Worm (Caenorhabditis elegans) whole organism, L4 larva: ENCODE measurements around the gene W04H10.6.

ENCODE experiments used
- F37D6.2 ChIP-seq: sonication (generic microtip); optimal IDR thresholded peaks from 2 replicates; lab custom pipeline; 2016; ENCODE audit warnings: mild to moderate bottlenecking, missing genetic modification characterization, missing compliant biosample characterization
- F44E2.7 ChIP-seq: fragments of 200-800 bp; sonication (Bioruptor generic); IDR thresholded peaks from 2 replicates; pipeline ENCODE4 v2.1.2; 2022; ENCODE audit warnings: missing genetic modification characterization, missing compliant biosample characterization
- F49E8.2 ChIP-seq: sonication (generic microtip); optimal IDR thresholded peaks from 2 replicates; lab custom pipeline; 2016; ENCODE audit warnings: missing compliant biosample characterization, mild to moderate bottlenecking, missing genetic modification characterization, borderline replicate concordance
- Y48G9A.11 ChIP-seq: fragments of 200-800 bp; sonication (Bioruptor generic); IDR thresholded peaks from 2 replicates; pipeline ENCODE4 v1.3.6; 2022; ENCODE audit warnings: missing genetic modification reagents, missing genetic modification characterization, missing compliant biosample characterization
- attf-4 ChIP-seq: sonication (generic microtip); optimal IDR thresholded peaks from 3 replicates; lab custom pipeline; 2017; ENCODE audit warnings: missing biosample characterization, missing genetic modification characterization
- ceh-28 ChIP-seq: fragments of 150-350 bp; optimal IDR thresholded peaks from 2 replicates; lab custom pipeline; 2014; ENCODE audit warnings: missing biosample characterization, missing genetic modification reagents, missing genetic modification characterization
- daf-16 ChIP-seq, 3 experiments: sonication (generic microtip); optimal IDR thresholded peaks; 2 replicates each; lab custom pipeline; 2016 to 2017; ENCODE audit warnings: missing genetic modification characterization in 3 of 3, missing genetic modification reagents in 3 of 3, mild to moderate bottlenecking in 2 of 3, missing compliant biosample characterization in 2 of 3, missing biosample characterization in 1 of 3, moderate library complexity in 1 of 3
- dmd-6 ChIP-seq: fragments of 200-800 bp; sonication (Bioruptor generic); IDR thresholded peaks from 2 replicates; pipeline ENCODE4 v1.3.6; 2022; ENCODE audit warnings: missing genetic modification reagents, missing genetic modification characterization, missing compliant biosample characterization
- dmd-8 ChIP-seq: fragments of 200-800 bp; sonication (Bioruptor generic); IDR thresholded peaks from 2 replicates; pipeline ENCODE4 v1.3.6; 2022; ENCODE audit warnings: missing genetic modification characterization, missing compliant biosample characterization
- dmd-9 ChIP-seq: fragments of 200-800 bp; sonication (Bioruptor generic); IDR thresholded peaks from 2 replicates; pipeline ENCODE4 v1.3.6; 2022; ENCODE audit warnings: missing genetic modification reagents, missing genetic modification characterization, missing compliant biosample characterization
- dpl-1 ChIP-seq: fragments of 150-350 bp; optimal IDR thresholded peaks from 2 replicates; lab custom pipeline; 2014; ENCODE audit warnings: missing biosample characterization, missing genetic modification reagents, missing genetic modification characterization
- duxl-1 ChIP-seq: sonication (generic microtip); optimal IDR thresholded peaks from 2 replicates; lab custom pipeline; 2016; ENCODE audit warnings: mild to moderate bottlenecking, missing genetic modification characterization, moderate library complexity, missing compliant biosample characterization; ENCODE audit not compliant: poor library complexity
- egl-43 ChIP-seq: fragments of 200-800 bp; sonication (Bioruptor generic); IDR thresholded peaks from 2 replicates; pipeline ENCODE4 v1.3.6; 2022; ENCODE audit warnings: missing genetic modification reagents, missing genetic modification characterization, missing compliant biosample characterization
- hlh-30 ChIP-seq: sonication (generic microtip); optimal IDR thresholded peaks from 2 replicates; lab custom pipeline; 2017; ENCODE audit warnings: antibody characterized with exemption, mild to moderate bottlenecking, missing genetic modification characterization, missing compliant biosample characterization; ENCODE audit not compliant: insufficient read depth
- lin-29 ChIP-seq: fragments of 200-800 bp; sonication (Bioruptor generic); IDR thresholded peaks from 2 replicates; pipeline ENCODE4 v1.3.6; 2022; ENCODE audit warnings: missing genetic modification reagents, missing genetic modification characterization, missing compliant biosample characterization
- lin-38 ChIP-seq: fragments of 200-800 bp; sonication (Bioruptor generic); IDR thresholded peaks from 2 replicates; pipeline ENCODE4 v1.3.6; 2022; ENCODE audit warnings: missing genetic modification reagents, missing genetic modification characterization, missing compliant biosample characterization
- mdt-29 ChIP-seq: fragments of 200-800 bp; sonication (Bioruptor generic); IDR thresholded peaks from 2 replicates; pipeline ENCODE4 v1.3.6; 2022; ENCODE audit warnings: missing genetic modification reagents, missing genetic modification characterization, missing compliant biosample characterization
- mes-2 ChIP-seq: sonication (generic microtip); optimal IDR thresholded peaks from 2 replicates; lab custom pipeline; 2016; ENCODE audit warnings: missing genotype, mild to moderate bottlenecking, missing genetic modification characterization, missing compliant biosample characterization; ENCODE audit not compliant: poor library complexity, severe bottlenecking
- nhr-11 ChIP-seq: fragments of 150-350 bp; optimal IDR thresholded peaks from 2 replicates; lab custom pipeline; 2014; ENCODE audit warnings: missing biosample characterization, missing genetic modification characterization
- nhr-28 ChIP-seq: fragments of 150-350 bp; optimal IDR thresholded peaks from 2 replicates; lab custom pipeline; 2014; ENCODE audit warnings: missing biosample characterization, missing genetic modification characterization
- nhr-42 ChIP-seq: fragments of 200-800 bp; sonication (Bioruptor generic); IDR thresholded peaks from 2 replicates; pipeline ENCODE4 v1.3.6; 2022; ENCODE audit warnings: missing genetic modification characterization, missing compliant biosample characterization
- pha-4 ChIP-seq, 2 experiments: fragments of 150-350 bp in 1 of 2; fragments of 200-800 bp in 1 of 2; sonication (Bioruptor generic) in 1 of 2; IDR thresholded peaks in 1 of 2; optimal IDR thresholded peaks in 1 of 2; 2 replicates each; pipeline versions ENCODE4 v1.3.6 to Lab custom; 2014 to 2022; ENCODE audit warnings: missing genetic modification characterization in 2 of 2, missing genetic modification reagents in 2 of 2, missing biosample characterization in 1 of 2, missing compliant biosample characterization in 1 of 2
- set-16 ChIP-seq: fragments of 200-800 bp; sonication (Bioruptor generic); IDR thresholded peaks from 2 replicates; pipeline ENCODE4 v1.3.6; 2022; ENCODE audit warnings: missing genetic modification reagents, missing genetic modification characterization, missing compliant biosample characterization
- snpc-1.2 ChIP-seq: fragments of 200-800 bp; sonication (Bioruptor generic); IDR thresholded peaks from 2 replicates; pipeline ENCODE4 v1.3.6; 2022; ENCODE audit warnings: missing genetic modification reagents, missing genetic modification characterization, missing compliant biosample characterization
- spr-3 ChIP-seq: fragments of 200-800 bp; sonication (Bioruptor generic); optimal IDR thresholded peaks from 2 replicates; lab custom pipeline; 2018; ENCODE audit warnings: mild to moderate bottlenecking, missing genetic modification characterization, missing compliant biosample characterization
- vab-7 ChIP-seq: fragments of 200-800 bp; sonication (Bioruptor generic); IDR thresholded peaks from 2 replicates; pipeline ENCODE4 v1.3.6; 2022; ENCODE audit warnings: missing genetic modification reagents, missing genetic modification characterization, missing compliant biosample characterization
- zfp-2 ChIP-seq: sonication (generic microtip); optimal IDR thresholded peaks from 2 replicates; lab custom pipeline; 2016; ENCODE audit warnings: mild to moderate bottlenecking, missing genetic modification characterization, missing compliant biosample characterization
- zip-2 ChIP-seq: fragments of 150-350 bp; optimal IDR thresholded peaks from 2 replicates; lab custom pipeline; 2014; ENCODE audit warnings: missing biosample characterization, missing genetic modification characterization
- ztf-7 ChIP-seq: fragments of 150-350 bp; optimal IDR thresholded peaks from 2 replicates; lab custom pipeline; 2014; ENCODE audit warnings: missing biosample characterization, missing genetic modification characterization

The W04H10.6 gene

DNA sequence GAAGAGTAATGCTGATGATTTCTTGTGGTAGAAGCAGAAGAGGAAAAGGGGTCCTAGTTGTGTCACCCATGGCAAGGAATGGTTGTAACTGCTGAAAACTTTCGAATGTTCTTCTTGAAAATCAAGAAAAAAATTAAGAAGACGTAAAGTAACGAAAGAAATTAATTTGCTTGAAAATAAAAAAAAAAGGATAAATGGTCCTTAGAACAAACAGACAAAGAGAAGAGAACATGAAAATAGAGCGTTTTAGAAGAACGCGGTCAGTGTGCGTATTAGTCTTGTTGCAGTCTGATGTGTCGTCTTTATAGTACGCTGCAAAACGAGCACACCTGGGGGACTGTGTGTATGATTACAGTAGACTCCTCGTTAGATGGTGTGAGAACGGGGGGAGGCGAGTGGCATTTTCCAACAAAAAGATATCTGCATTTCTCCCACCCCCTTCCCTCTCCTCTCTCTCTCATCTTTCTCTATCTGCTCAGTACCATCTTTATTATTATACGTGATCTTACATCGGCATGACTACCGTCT is 23.9 kb downstream of the W04H10.6 start, which contains the start of the genes W08F4.12 and W08F4.13:
W08F4.12 (minus strand) TSS at position 101 of the 528 bp plus-strand sequence.
W08F4.13 (plus strand) TSS at position 478 of the 528 bp plus-strand sequence.
- no peak for TF ChIP-seq dmd-6 (GFP tag; lab: Robert Waterston, UW)
- TF ChIP-seq, all 104 proteins: peak for 0

- no peak for TF ChIP-seq lin-29 (GFP tag; lab: Robert Waterston, UW)
- TF ChIP-seq zfp-2: no peak
- TF ChIP-seq egl-43 (GFP tag; lab: Robert Waterston, UW): no peak
These were observed 25.6 kb downstream of the W04H10.6 start, which contains the start of gene fbxb-14 for ce11 chrII:582649-583048. TSS of gene fbxb-14 (minus strand) at chrII:582749.

- no peak for TF ChIP-seq spr-3 (GFP tag; lab: Kevin White, UChicago)
- peak; percentile 41 for TF ChIP-seq lin-38 (GFP tag; lab: Robert Waterston, UW)
- 0 out of 2 replicates have a peak, but pooled peaks have one; percentile 39 for TF ChIP-seq snpc-1.2 (GFP tag; lab: Robert Waterston, UW)
- peak; percentile 24 for TF ChIP-seq duxl-1 (tag; lab: Kevin White, UChicago)
- TF ChIP-seq F49E8.2 (tag; lab: Kevin White, UChicago): peak; percentile 46
- TF ChIP-seq pha-4 (GFP tag; IDR thresholded peaks at IDR 0.05; lab: Robert Waterston, UW): no peak
- no peak for TF ChIP-seq pha-4 (tag; optimal IDR thresholded peaks at IDR 0.05; lab: Kevin White, UChicago)
- TF ChIP-seq dmd-8 (GFP tag; lab: Robert Waterston, UW): peak; percentile 63; the same call in 1 of the 2 replicates
These were observed 26.3 kb downstream of the W04H10.6 start for ce11 chrII:581983-582382.

DNA sequence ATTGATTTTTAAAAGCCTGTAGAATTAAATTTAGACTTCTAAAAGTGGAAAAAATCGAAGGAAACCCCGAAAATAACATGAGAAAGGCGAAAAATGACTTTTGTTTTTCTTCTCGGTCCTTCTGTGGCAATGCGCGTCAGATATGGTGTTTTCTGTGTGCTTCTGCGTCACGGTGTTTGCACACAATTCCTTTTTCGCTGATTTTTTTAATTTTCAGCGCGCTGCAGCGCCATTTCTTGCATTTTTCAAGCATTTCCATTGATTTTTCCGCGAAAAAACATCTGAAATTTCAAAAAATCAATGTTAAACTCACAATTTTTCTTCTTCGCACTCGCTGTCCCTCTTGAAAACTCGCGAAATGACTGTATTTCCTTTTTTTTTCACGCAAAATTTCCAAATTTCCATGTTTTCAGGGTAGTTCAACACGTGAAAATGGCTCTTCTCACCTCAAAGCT is 28.0 kb downstream of the W04H10.6 start, which contains the start of the genes cdc-37 and W08F4.3:
cdc-37 (minus strand) TSS at position 405 of the 455 bp plus-strand sequence.
W08F4.3 (plus strand) TSS at position 414 of the 455 bp plus-strand sequence.
- TF ChIP-seq lin-38 (GFP tag; lab: Robert Waterston, UW) (peak; percentile 60), vab-7 (GFP tag; lab: Robert Waterston, UW) (no peak), mes-2 (tag; lab: Kevin White, UChicago) (peak; percentile 51), dpl-1 (GFP tag; lab: Kevin White, UChicago) (peak; percentile 8), Y48G9A.11 (GFP tag; lab: Robert Waterston, UW) (peak; percentile 43; the same call in 1 of the 2 replicates)

DNA sequence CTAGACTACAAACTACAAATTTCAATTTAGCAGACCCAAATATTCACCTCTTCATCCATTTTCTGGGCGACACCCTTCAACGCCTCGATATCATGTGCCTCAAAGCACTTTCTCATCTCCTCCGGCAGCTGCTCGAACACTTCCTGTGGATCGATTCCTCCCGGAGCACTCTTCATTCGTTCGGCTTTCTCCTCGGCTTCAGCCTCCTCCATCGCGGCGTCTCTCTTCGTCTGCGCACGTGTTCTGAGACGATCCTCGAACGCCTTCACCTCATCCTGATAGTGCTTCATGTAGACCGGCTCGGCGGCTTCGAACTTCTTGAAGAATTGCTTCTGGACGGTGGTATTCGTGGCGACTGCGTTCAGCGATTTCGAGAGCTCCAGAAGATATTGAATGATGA is 29.4 kb downstream of the W04H10.6 start:
- TF ChIP-seq hlh-30 (tag; lab: Kevin White, UChicago) (no peak), F49E8.2 (tag; lab: Kevin White, UChicago) (no peak), mdt-29 (GFP tag; lab: Robert Waterston, UW) (no peak), nhr-11 (tag; lab: Kevin White, UChicago) (no peak), F37D6.2 (no peak), ztf-7 (no peak), vab-7 (GFP tag; lab: Robert Waterston, UW) (no peak), ceh-28 (tag; lab: Kevin White, UChicago) (no peak), F44E2.7 (no peak), zip-2 (no peak), set-16 (GFP tag; lab: Robert Waterston, UW) (peak; percentile 77), daf-16 (GFP tag; optimal IDR thresholded peaks at IDR 0.05; lab: Kevin White, UChicago) (no peak), daf-16 (tag; optimal IDR thresholded peaks at IDR 0.05; lab: Kevin White, UChicago) (no peak), attf-4 (tag; lab: Kevin White, UChicago) (no peak), nhr-28 (tag; lab: Kevin White, UChicago) (no peak), dmd-9 (0 out of 2 replicates have a peak, but pooled peaks have one; percentile 26), nhr-42 (no peak), lin-38 (GFP tag; lab: Robert Waterston, UW) (0 out of 2 replicates have a peak, but pooled peaks have one; percentile 2)
